Fruit fly (Drosophila melanogaster): ENCODE results near the gene TotM.

DNA sequence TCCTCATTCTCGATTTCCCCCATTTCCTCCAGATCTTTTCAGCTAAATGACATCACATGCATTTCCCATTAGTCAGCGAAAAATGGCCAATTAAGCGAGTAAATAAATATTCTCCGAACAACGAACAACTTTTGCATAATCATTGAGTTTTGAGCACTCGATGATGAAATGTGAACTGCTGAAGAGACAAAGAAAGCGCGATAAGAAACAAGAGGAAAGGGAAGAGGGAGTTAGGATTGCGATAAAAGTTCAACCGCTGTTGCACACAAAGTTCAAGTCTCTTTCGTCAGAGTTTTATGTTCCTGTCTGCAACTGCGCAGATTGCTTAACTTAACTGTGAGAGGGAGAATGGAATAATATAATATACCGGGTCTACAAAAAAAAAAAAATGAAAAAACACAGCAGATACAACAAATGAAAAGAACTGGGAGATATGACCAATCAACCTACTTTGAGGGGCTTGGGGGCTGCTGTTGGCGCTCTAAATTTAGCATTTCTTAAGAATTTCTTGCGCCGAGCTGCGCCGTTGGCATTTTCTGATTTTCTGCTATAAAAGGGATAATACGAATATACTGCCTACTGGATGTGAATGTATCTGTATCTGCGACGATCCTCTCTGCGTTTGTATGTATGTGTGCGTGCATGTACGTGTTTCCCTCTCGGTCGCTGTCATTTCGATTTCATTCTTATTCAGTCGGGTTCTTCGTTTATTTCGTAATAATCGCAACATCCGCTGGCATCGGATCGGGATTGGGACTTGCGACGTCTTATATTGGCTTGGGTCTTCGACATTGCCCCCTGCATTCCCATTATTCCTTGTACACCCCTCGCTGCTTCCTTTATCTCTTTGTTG is 35.0 kb upstream of the TotM start:
- TF ChIP-seq Pif1B (GFP tag; optimal IDR thresholded peaks at IDR 0.05) (peak; percentile 63), CG13204 (GFP tag; optimal IDR thresholded peaks at IDR 0.05) (peak; percentile 79), D1 (tag; optimal IDR thresholded peaks at IDR 0.05) (no peak), CG12605 (GFP tag; IDR thresholded peaks at IDR 0.05) (peak; percentile 23; the same call in 1 of the 2 replicates), CG34367 (tag; optimal IDR thresholded peaks at IDR 0.05) (no peak), Snoo (tag; optimal IDR thresholded peaks at IDR 0.05) (no peak), CG4496 (GFP tag; IDR thresholded peaks at IDR 0.05) (peak; percentile 22; the same call in 1 of the 3 replicates), CG10348 (GFP tag; IDR thresholded peaks at IDR 0.05) (no peak), CG32121 (GFP tag; IDR thresholded peaks at IDR 0.05) (no peak), CG15710 (tag; optimal IDR thresholded peaks at IDR 0.05) (no peak), Pif1A (GFP tag; optimal IDR thresholded peaks at IDR 0.05) (no peak), Ets98B (GFP tag; IDR thresholded peaks at IDR 0.05) (0 out of 2 replicates have a peak, but pooled peaks have one; percentile 8), CG17806 (tag; optimal IDR thresholded peaks at IDR 0.05) (no peak), rn (GFP tag; IDR thresholded peaks at IDR 0.05) (no peak)
